Worm (Caenorhabditis elegans) whole organism, L4/young adult: ENCODE measurements around the gene cyp-33C5.

Source experiments
- W03F9.2 ChIP-seq: fragments of 150-350 bp; optimal IDR thresholded peaks from 2 replicates; lab custom pipeline; 2014; ENCODE audit warnings: missing biosample characterization, missing genetic modification characterization
- dao-5 ChIP-seq: sonication (generic microtip); optimal IDR thresholded peaks from 2 replicates; lab custom pipeline; 2016; ENCODE audit warnings: missing genotype, missing genetic modification characterization, moderate library complexity, missing compliant biosample characterization
- him-1 ChIP-seq: sonication (generic microtip); optimal IDR thresholded peaks from 2 replicates; lab custom pipeline; 2016; ENCODE audit warnings: missing genotype, missing genetic modification reagents, missing genetic modification characterization, missing compliant biosample characterization

DNA sequence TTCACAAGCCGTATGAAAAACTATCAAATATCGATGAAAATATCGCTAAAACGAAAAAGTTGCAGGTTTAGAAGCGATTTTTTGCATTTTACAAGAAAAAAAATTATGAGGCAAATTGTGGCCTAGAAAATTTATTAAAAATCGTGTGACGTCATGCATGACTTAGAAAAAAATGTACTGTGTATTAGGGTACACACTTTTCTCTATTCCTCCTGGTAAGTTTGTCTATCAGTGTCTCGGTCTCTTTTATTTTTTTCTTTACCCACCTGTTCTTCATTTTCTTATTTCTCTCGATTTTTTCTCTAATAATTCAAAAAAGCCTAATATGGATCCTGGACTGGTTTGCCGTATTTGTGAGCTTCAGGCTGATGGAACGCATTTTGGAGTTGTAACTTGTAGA, 40.3 kb downstream of the cyp-33C5 start, which contains the start of gene nhr-227:
- no peak for TF ChIP-seq W03F9.2
- no peak for TF ChIP-seq dao-5 (tag; lab: Kevin White, UChicago)
- TF ChIP-seq him-1 (tag; lab: Kevin White, UChicago) = no peak
